Fruit fly (Drosophila melanogaster) whole organism, embryonic: ENCODE measurements around the gene CG13008.
A peak's percentile ranks its signal among the peaks of the same experiment; 100 is the strongest.

Experiments
- Adf1 ChIP-seq: fragments of 200-800 bp; sonication (Bioruptor generic); IDR thresholded peaks from 2 replicates; pipeline ENCODE4 v1.3.6; 2022; ENCODE audit warnings: missing biosample characterization, missing genetic modification characterization
- Bgb ChIP-seq: fragments of 200-800 bp; sonication (Bioruptor generic); IDR thresholded peaks from 2 replicates; pipeline ENCODE4 v1.3.6; 2022; ENCODE audit warnings: missing biosample characterization, missing genetic modification characterization; ENCODE audit not compliant: partially characterized antibody
- Bteb2 ChIP-seq: fragments of 200-800 bp; sonication (Bioruptor generic); optimal IDR thresholded peaks from 2 replicates; lab custom pipeline; 2016; ENCODE audit warnings: missing biosample characterization, missing genetic modification characterization
- CG10565 ChIP-seq: fragments of 200-800 bp; sonication (Bioruptor generic); optimal IDR thresholded peaks from 3 replicates; lab custom pipeline; 2016; ENCODE audit warnings: missing biosample characterization, mild to moderate bottlenecking, missing genetic modification characterization
- CG12659 ChIP-seq: fragments of 200-800 bp; sonication (Bioruptor generic); optimal IDR thresholded peaks from 3 replicates; lab custom pipeline; 2017; ENCODE audit warnings: mild to moderate bottlenecking, missing biosample characterization, missing genetic modification reagents, missing genetic modification characterization
- CG13624 ChIP-seq: fragments of 200-800 bp; sonication (Bioruptor generic); optimal IDR thresholded peaks from 2 replicates; lab custom pipeline; 2016; ENCODE audit warnings: missing biosample characterization, missing genetic modification characterization
- CG15269 ChIP-seq: fragments of 200-800 bp; sonication (Bioruptor generic); optimal IDR thresholded peaks from 2 replicates; lab custom pipeline; 2018; ENCODE audit warnings: missing biosample characterization, mild to moderate bottlenecking, missing genetic modification characterization, moderate library complexity
- CG15514 ChIP-seq: fragments of 200-800 bp; sonication (Bioruptor generic); optimal IDR thresholded peaks from 3 replicates; lab custom pipeline; 2017; ENCODE audit warnings: missing biosample characterization, missing genetic modification characterization, mild to moderate bottlenecking, moderate library complexity, missing genetic modification reagents
- CG1603 ChIP-seq: fragments of 200-800 bp; sonication (Bioruptor generic); optimal IDR thresholded peaks from 2 replicates; lab custom pipeline; 2019; ENCODE audit warnings: missing biosample characterization, mild to moderate bottlenecking, missing genetic modification characterization, moderate library complexity
- CG17359 ChIP-seq: fragments of 200-800 bp; sonication (Bioruptor generic); optimal IDR thresholded peaks from 3 replicates; lab custom pipeline; 2018; ENCODE audit warnings: missing biosample characterization, mild to moderate bottlenecking, missing genetic modification characterization, moderate library complexity
- CG17385 ChIP-seq: fragments of 200-800 bp; sonication (Bioruptor generic); optimal IDR thresholded peaks from 3 replicates; lab custom pipeline; 2018; ENCODE audit warnings: missing biosample characterization, mild to moderate bottlenecking, missing genetic modification characterization
- CG17829 ChIP-seq: fragments of 200-800 bp; optimal IDR thresholded peaks from 2 replicates; lab custom pipeline; 2019; ENCODE audit warnings: missing biosample characterization, mild to moderate bottlenecking, missing genetic modification characterization, moderate library complexity
- CG2199 ChIP-seq: fragments of 200-800 bp; sonication (Bioruptor generic); IDR thresholded peaks from 3 replicates; pipeline ENCODE4 v1.3.6; 2022; ENCODE audit warnings: missing biosample characterization, missing genetic modification characterization
- CG30403 ChIP-seq: fragments of 200-800 bp; sonication (Bioruptor generic); optimal IDR thresholded peaks from 3 replicates; lab custom pipeline; 2016; ENCODE audit warnings: missing biosample characterization, missing genetic modification characterization
- CG3407 ChIP-seq: fragments of 200-800 bp; sonication (Bioruptor generic); optimal IDR thresholded peaks from 2 replicates; lab custom pipeline; 2018; ENCODE audit warnings: missing biosample characterization, mild to moderate bottlenecking, missing genetic modification characterization
- CG3838 ChIP-seq: fragments of 200-800 bp; sonication (Bioruptor generic); optimal IDR thresholded peaks from 3 replicates; lab custom pipeline; 2016; ENCODE audit warnings: missing biosample characterization, missing genetic modification characterization
- CG4360 ChIP-seq: fragments of 200-800 bp; sonication (Bioruptor generic); IDR thresholded peaks from 2 replicates; pipeline ENCODE4 v1.3.6; 2022; ENCODE audit warnings: missing biosample characterization, missing genetic modification characterization
- CG4707 ChIP-seq: fragments of 200-800 bp; sonication (Bioruptor generic); optimal IDR thresholded peaks from 2 replicates; lab custom pipeline; 2018; ENCODE audit warnings: missing biosample characterization, mild to moderate bottlenecking, missing genetic modification characterization, moderate library complexity
- CG5245 ChIP-seq: fragments of 200-800 bp; sonication (Bioruptor generic); optimal IDR thresholded peaks from 3 replicates; lab custom pipeline; 2016; ENCODE audit warnings: missing biosample characterization, missing genetic modification characterization
- CG6272 ChIP-seq: fragments of 200-800 bp; sonication (Bioruptor generic); IDR thresholded peaks from 2 replicates; pipeline ENCODE4 v1.3.6; 2022; ENCODE audit warnings: missing biosample characterization, missing genetic modification characterization
- CG7271 ChIP-seq: fragments of 200-800 bp; sonication (Bioruptor generic); optimal IDR thresholded peaks from 2 replicates; lab custom pipeline; 2018; ENCODE audit warnings: missing biosample characterization, mild to moderate bottlenecking, missing genetic modification characterization, moderate library complexity
- CG7786 ChIP-seq: fragments of 200-800 bp; sonication (Bioruptor generic); optimal IDR thresholded peaks from 2 replicates; lab custom pipeline; 2016; ENCODE audit warnings: missing biosample characterization, missing genetic modification characterization
- CG8290 ChIP-seq, 3 experiments: fragments of 200-800 bp; sonication (Bioruptor generic); optimal IDR thresholded peaks; 2 replicates each; lab custom pipeline; 2016 to 2019; ENCODE audit warnings: missing biosample characterization in 3 of 3, missing genetic modification characterization in 3 of 3, mild to moderate bottlenecking in 2 of 3, moderate library complexity in 1 of 3
- CG8924 ChIP-seq: fragments of 200-800 bp; optimal IDR thresholded peaks from 3 replicates; lab custom pipeline; 2019; ENCODE audit warnings: missing biosample characterization, mild to moderate bottlenecking, missing genetic modification characterization, moderate library complexity
- CG9797 ChIP-seq: fragments of 200-800 bp; sonication (Bioruptor generic); optimal IDR thresholded peaks from 3 replicates; lab custom pipeline; 2018; ENCODE audit warnings: missing biosample characterization, mild to moderate bottlenecking, missing genetic modification characterization
- CTCF ChIP-seq: fragments of 200-800 bp; sonication (Bioruptor generic); optimal IDR thresholded peaks from 2 replicates; lab custom pipeline; 2017; ENCODE audit warnings: missing biosample characterization, mild to moderate bottlenecking, missing genetic modification characterization, moderate library complexity
- Dbx ChIP-seq: fragments of 200-800 bp; sonication (Bioruptor generic); IDR thresholded peaks from 3 replicates; pipeline ENCODE4 v1.3.6; 2022; ENCODE audit warnings: missing biosample characterization, missing genetic modification characterization
- Deaf1 ChIP-seq: fragments of 200-800 bp; optimal IDR thresholded peaks from 3 replicates; lab custom pipeline; 2019; ENCODE audit warnings: missing biosample characterization, mild to moderate bottlenecking, missing genetic modification characterization, moderate library complexity
- Dll ChIP-seq: fragments of 200-800 bp; sonication (Bioruptor generic); IDR thresholded peaks from 4 replicates; pipeline ENCODE4 v1.3.6; 2022; ENCODE audit warnings: missing biosample characterization, missing genetic modification characterization; ENCODE audit not compliant: partially characterized antibody
- E2f2 ChIP-seq: fragments of 200-800 bp; sonication (Bioruptor generic); IDR thresholded peaks from 2 replicates; pipeline ENCODE4 v1.3.6; 2022; ENCODE audit warnings: missing biosample characterization, missing genetic modification characterization
- HLHmδ ChIP-seq: fragments of 200-800 bp; sonication (Bioruptor generic); optimal IDR thresholded peaks from 2 replicates; lab custom pipeline; 2018; ENCODE audit warnings: missing biosample characterization, mild to moderate bottlenecking, missing genetic modification characterization, moderate library complexity
- HmgZ ChIP-seq: fragments of 200-800 bp; sonication (Bioruptor generic); optimal IDR thresholded peaks from 2 replicates; lab custom pipeline; 2018; ENCODE audit warnings: missing biosample characterization, mild to moderate bottlenecking, missing genetic modification characterization
- Jarid2 ChIP-seq: fragments of 200-800 bp; sonication (Bioruptor generic); optimal IDR thresholded peaks from 3 replicates; lab custom pipeline; 2017; ENCODE audit warnings: mild to moderate bottlenecking, missing biosample characterization, missing genetic modification reagents, missing genetic modification characterization
- Med ChIP-seq: fragments of 200-800 bp; sonication (Bioruptor generic); peaks from one replicate; lab custom pipeline; 2016; ENCODE audit warnings: missing biosample characterization, missing genetic modification characterization, mild to moderate bottlenecking, inconsistent platforms, moderate library complexity
- NC2α ChIP-seq: fragments of 200-800 bp; sonication (Bioruptor generic); optimal IDR thresholded peaks from 2 replicates; lab custom pipeline; 2016; ENCODE audit warnings: missing biosample characterization, missing genetic modification characterization
- Oaz ChIP-seq: fragments of 200-800 bp; sonication (Bioruptor generic); IDR thresholded peaks from 2 replicates; pipeline ENCODE4 v1.3.6; 2022; ENCODE audit warnings: missing biosample characterization, missing genetic modification characterization
- Six4 ChIP-seq: fragments of 200-800 bp; sonication (Bioruptor generic); optimal IDR thresholded peaks from 2 replicates; lab custom pipeline; 2016; ENCODE audit warnings: missing biosample characterization, missing genetic modification characterization
- ash1 ChIP-seq: fragments of 200-800 bp; sonication (Bioruptor generic); optimal IDR thresholded peaks from 2 replicates; lab custom pipeline; 2018; ENCODE audit warnings: missing biosample characterization, mild to moderate bottlenecking, missing genetic modification characterization
- chinmo ChIP-seq: fragments of 200-800 bp; sonication (Bioruptor generic); IDR thresholded peaks from 4 replicates; pipeline ENCODE4 v1.3.6; 2022; ENCODE audit warnings: missing biosample characterization, missing genetic modification characterization; ENCODE audit not compliant: partially characterized antibody
- crp ChIP-seq, 2 experiments: fragments of 200-800 bp; sonication (Bioruptor generic); optimal IDR thresholded peaks; 2 replicates in 1 of 2; 3 replicates in 1 of 2; lab custom pipeline; 2017; ENCODE audit warnings: missing biosample characterization in 2 of 2, missing genetic modification characterization in 2 of 2, mild to moderate bottlenecking in 1 of 2, moderate library complexity in 1 of 2
- dan ChIP-seq: fragments of 200-800 bp; sonication (Bioruptor generic); IDR thresholded peaks from 2 replicates; pipeline ENCODE4 v1.3.6; 2022; ENCODE audit warnings: missing biosample characterization, missing genetic modification characterization
- gcm ChIP-seq: fragments of 200-800 bp; sonication (Bioruptor generic); optimal IDR thresholded peaks from 2 replicates; lab custom pipeline; 2019; ENCODE audit warnings: missing biosample characterization, mild to moderate bottlenecking, missing genetic modification characterization, moderate library complexity
- gfzf ChIP-seq: fragments of 200-800 bp; sonication (Bioruptor generic); optimal IDR thresholded peaks from 2 replicates; lab custom pipeline; 2016; ENCODE audit warnings: missing biosample characterization, mild to moderate bottlenecking, missing genetic modification characterization, moderate library complexity
- inv ChIP-seq: fragments of 200-800 bp; sonication (Bioruptor generic); IDR thresholded peaks from 2 replicates; pipeline ENCODE4 v1.3.6; 2022; ENCODE audit warnings: missing biosample characterization, missing genetic modification characterization; ENCODE audit not compliant: partially characterized antibody
- ken ChIP-seq: fragments of 200-800 bp; sonication (Bioruptor generic); IDR thresholded peaks from 3 replicates; pipeline ENCODE4 v1.3.6; 2022; ENCODE audit warnings: missing biosample characterization, missing genetic modification characterization
- nerfin-1 ChIP-seq: fragments of 200-800 bp; sonication (Bioruptor generic); optimal IDR thresholded peaks from 3 replicates; lab custom pipeline; 2019; ENCODE audit warnings: missing biosample characterization, mild to moderate bottlenecking, missing genetic modification characterization, moderate library complexity
- repo ChIP-seq: fragments of 200-800 bp; sonication (Bioruptor generic); optimal IDR thresholded peaks from 2 replicates; lab custom pipeline; 2016; ENCODE audit warnings: missing biosample characterization, missing genetic modification characterization
- sisA ChIP-seq: fragments of 200-800 bp; sonication (Bioruptor generic); IDR thresholded peaks from 2 replicates; pipeline ENCODE4 v1.3.6; 2022; ENCODE audit warnings: missing biosample characterization, missing genetic modification characterization
- stwl ChIP-seq: fragments of 200-800 bp; sonication (Bioruptor generic); optimal IDR thresholded peaks from 3 replicates; lab custom pipeline; 2018; ENCODE audit warnings: missing biosample characterization, mild to moderate bottlenecking, missing genetic modification characterization, moderate library complexity
- usp ChIP-seq: fragments of >200 bp; optimal IDR thresholded peaks from 2 replicates; lab custom pipeline; 2017; ENCODE audit warnings: missing biosample characterization, missing genetic modification characterization
- yki ChIP-seq: fragments of >200 bp; optimal IDR thresholded peaks from 3 replicates; lab custom pipeline; 2018

The CG13008 gene

dm6 chrX:16694959-16695358, 16.1 kb upstream of the CG13008 start, which contains the start of gene Septin4 (continued):
- TF ChIP-seq Dll (no peak), Jarid2 (GFP tag; lab: Kevin White, UChicago) (peak; percentile 74), CG7271 (tag; lab: Kevin White, UChicago) (no peak), CG13624 (GFP tag; lab: Kevin White, UChicago) (no peak), CG5245 (GFP tag; lab: Kevin White, UChicago) (no peak), CG3838 (GFP tag; lab: Kevin White, UChicago) (no peak), CG17829 (no peak), NC2α (GFP tag; lab: Kevin White, UChicago) (no peak), CG8924 (tag; lab: Kevin White, UChicago) (peak; percentile 21), CG6272 (GFP tag; lab: Robert Waterston, UW) (no peak), CG8290 (GFP tag; optimal IDR thresholded peaks at IDR 0.05; lab: Kevin White, UChicago) (no peak), CG8290 (tag; optimal IDR thresholded peaks at IDR 0.05; lab: Kevin White, UChicago) (peak in 1 of 2 experiments; percentile 20), Adf1 (GFP tag; lab: Robert Waterston, UW) (peak; percentile 20; the same call in 1 of the 2 replicates), CG17359 (tag; lab: Kevin White, UChicago) (no peak), sisA (no peak), repo (GFP tag; lab: Kevin White, UChicago) (no peak), CG15514 (GFP tag; lab: Kevin White, UChicago) (peak; percentile 32), stwl (peak; percentile 14), Oaz (GFP tag; lab: Robert Waterston, UW) (no peak), yki (lab: Kevin White, UChicago) (no peak), HLHmδ (GFP tag; lab: Kevin White, UChicago) (no peak), Dbx (no peak), Bgb (GFP tag; lab: Robert Waterston, UW) (no peak), Bteb2 (GFP tag; lab: Kevin White, UChicago) (no peak), CG2199 (no peak), Deaf1 (tag; lab: Kevin White, UChicago) (no peak), Med (GFP tag; lab: Kevin White, UChicago) (peak; percentile 56), CG4360 (GFP tag; lab: Robert Waterston, UW) (no peak), dan (no peak), CG4707 (GFP tag; lab: Kevin White, UChicago) (no peak), ash1 (GFP tag; lab: Kevin White, UChicago) (no peak), CG17385 (GFP tag; lab: Kevin White, UChicago) (peak; percentile 32), gcm (GFP tag; lab: Kevin White, UChicago) (no peak), ken (no peak), CG10565 (GFP tag; lab: Kevin White, UChicago) (no peak), CG12659 (GFP tag; lab: Kevin White, UChicago) (peak; percentile 16), chinmo (GFP tag; lab: Robert Waterston, UW) (peak; percentile 65; the same call in 1 of the 4 replicates), gfzf (GFP tag; lab: Kevin White, UChicago) (peak; percentile 50), E2f2 (GFP tag; lab: Robert Waterston, UW) (peak; percentile 67), CG7786 (GFP tag; lab: Kevin White, UChicago) (no peak), CG30403 (GFP tag; lab: Kevin White, UChicago) (no peak), CG15269 (no peak), CTCF (GFP tag; lab: Kevin White, UChicago) (no peak), usp (GFP tag; lab: Kevin White, UChicago) (no peak), nerfin-1 (tag; lab: Kevin White, UChicago) (no peak), HmgZ (no peak), CG3407 (no peak), Six4 (GFP tag; lab: Kevin White, UChicago) (no peak), CG9797 (GFP tag; lab: Kevin White, UChicago) (peak; percentile 33), crp (GFP tag; optimal IDR thresholded peaks at IDR 0.05; lab: Kevin White, UChicago) (no peak), CG1603 (tag; lab: Kevin White, UChicago) (peak; percentile 19), inv (GFP tag; lab: Robert Waterston, UW) (no peak)
